Fruit fly (Drosophila melanogaster) whole organism, embryonic: ENCODE results near the gene RpS17.
A peak's percentile ranks its signal among the peaks of the same experiment; 100 is the strongest.

Experiments used
- Atf-2 ChIP-seq: fragments of 200-800 bp; sonication (Bioruptor generic); optimal IDR thresholded peaks from 2 replicates; lab custom pipeline; 2016; ENCODE audit warnings: missing biosample characterization, missing genetic modification characterization
- B-H2 ChIP-seq: fragments of 200-800 bp; sonication (Bioruptor generic); optimal IDR thresholded peaks from 2 replicates; lab custom pipeline; 2018; ENCODE audit warnings: missing biosample characterization, mild to moderate bottlenecking, missing genetic modification characterization
- BtbVII ChIP-seq: fragments of 200-800 bp; sonication (Bioruptor generic); optimal IDR thresholded peaks from 3 replicates; lab custom pipeline; 2017; ENCODE audit warnings: missing biosample characterization, mild to moderate bottlenecking, missing genetic modification characterization
- CG10274 ChIP-seq: fragments of 200-800 bp; sonication (Bioruptor generic); optimal IDR thresholded peaks from 3 replicates; lab custom pipeline; 2017; ENCODE audit warnings: missing biosample characterization, mild to moderate bottlenecking, missing genetic modification characterization
- CG10543 ChIP-seq: fragments of 200-800 bp; sonication (Bioruptor generic); optimal IDR thresholded peaks from 3 replicates; lab custom pipeline; 2017; ENCODE audit warnings: missing biosample characterization, mild to moderate bottlenecking, missing genetic modification characterization, moderate library complexity
- CG11398 ChIP-seq: fragments of 200-800 bp; sonication (Bioruptor generic); optimal IDR thresholded peaks from 2 replicates; lab custom pipeline; 2016; ENCODE audit warnings: missing biosample characterization, missing genetic modification characterization
- CG11504 ChIP-seq: fragments of 200-800 bp; sonication (Bioruptor generic); optimal IDR thresholded peaks from 3 replicates; lab custom pipeline; 2019; ENCODE audit warnings: missing biosample characterization, mild to moderate bottlenecking, missing genetic modification characterization, moderate library complexity
- CG12236 ChIP-seq: fragments of 200-800 bp; sonication (Bioruptor generic); optimal IDR thresholded peaks from 2 replicates; lab custom pipeline; 2016; ENCODE audit warnings: missing biosample characterization, missing genetic modification characterization
- CG14014 ChIP-seq: fragments of 200-800 bp; sonication (Bioruptor generic); IDR thresholded peaks from 2 replicates; pipeline ENCODE4 v1.3.6; 2022; ENCODE audit warnings: missing biosample characterization, missing genetic modification characterization
- CG16863 ChIP-seq: fragments of 200-800 bp; sonication (Bioruptor generic); optimal IDR thresholded peaks from 3 replicates; lab custom pipeline; 2016; ENCODE audit warnings: missing biosample characterization, missing genetic modification characterization
- CG18262 ChIP-seq: fragments of 200-800 bp; optimal IDR thresholded peaks from 3 replicates; lab custom pipeline; 2019; ENCODE audit warnings: missing biosample characterization, mild to moderate bottlenecking, missing genetic modification characterization, moderate library complexity
- CG2120 ChIP-seq: fragments of 200-800 bp; sonication (Bioruptor generic); optimal IDR thresholded peaks from 3 replicates; lab custom pipeline; 2016; ENCODE audit warnings: missing biosample characterization, missing genetic modification characterization
- CG2712 ChIP-seq: fragments of 200-800 bp; optimal IDR thresholded peaks from 3 replicates; lab custom pipeline; 2019; ENCODE audit warnings: missing biosample characterization, mild to moderate bottlenecking, missing genetic modification characterization, moderate library complexity
- CG30403 ChIP-seq: fragments of 200-800 bp; sonication (Bioruptor generic); optimal IDR thresholded peaks from 3 replicates; lab custom pipeline; 2016; ENCODE audit warnings: missing biosample characterization, missing genetic modification characterization
- CG31365 ChIP-seq: fragments of 200-800 bp; sonication (Bioruptor generic); optimal IDR thresholded peaks from 2 replicates; lab custom pipeline; 2018; ENCODE audit warnings: missing biosample characterization, mild to moderate bottlenecking, missing genetic modification characterization
- CG3407 ChIP-seq: fragments of 200-800 bp; sonication (Bioruptor generic); optimal IDR thresholded peaks from 2 replicates; lab custom pipeline; 2018; ENCODE audit warnings: missing biosample characterization, mild to moderate bottlenecking, missing genetic modification characterization
- CG34422 ChIP-seq: fragments of 200-800 bp; sonication (Bioruptor generic); IDR thresholded peaks from 3 replicates; pipeline ENCODE4 v1.3.6; 2022; ENCODE audit warnings: missing biosample characterization, missing genetic modification characterization
- CG3995 ChIP-seq: fragments of 200-800 bp; sonication (Bioruptor generic); optimal IDR thresholded peaks from 3 replicates; lab custom pipeline; 2016; ENCODE audit warnings: missing biosample characterization, missing genetic modification characterization
- CG4424 ChIP-seq: fragments of 200-800 bp; sonication (Bioruptor generic); optimal IDR thresholded peaks from 3 replicates; lab custom pipeline; 2016; ENCODE audit warnings: missing biosample characterization, missing genetic modification characterization
- CG6813 ChIP-seq: fragments of 200-800 bp; sonication (Bioruptor generic); optimal IDR thresholded peaks from 2 replicates; lab custom pipeline; 2017; ENCODE audit warnings: missing biosample characterization, missing genetic modification characterization, mild to moderate bottlenecking, moderate library complexity, missing genetic modification reagents
- CG9817 ChIP-seq: fragments of 200-800 bp; sonication (Bioruptor generic); optimal IDR thresholded peaks from 2 replicates; lab custom pipeline; 2018; ENCODE audit warnings: missing biosample characterization, mild to moderate bottlenecking, missing genetic modification characterization, moderate library complexity
- Eip74EF ChIP-seq, 2 experiments: fragments of 200-800 bp in 1 of 2; fragments of >200 bp in 1 of 2; sonication (Bioruptor generic) in 1 of 2; optimal IDR thresholded peaks; 2 replicates each; lab custom pipeline; 2017 to 2019; ENCODE audit warnings: missing biosample characterization in 2 of 2, missing genetic modification characterization in 2 of 2, mild to moderate bottlenecking in 1 of 2, moderate library complexity in 1 of 2
- HLHmδ ChIP-seq: fragments of 200-800 bp; sonication (Bioruptor generic); optimal IDR thresholded peaks from 2 replicates; lab custom pipeline; 2018; ENCODE audit warnings: missing biosample characterization, mild to moderate bottlenecking, missing genetic modification characterization, moderate library complexity
- Hr3 ChIP-seq: fragments of 200-800 bp; sonication (Bioruptor generic); optimal IDR thresholded peaks from 3 replicates; lab custom pipeline; 2016; ENCODE audit warnings: missing biosample characterization, missing genetic modification characterization
- Hr51 ChIP-seq, 2 experiments: fragments of 200-800 bp; sonication (Bioruptor generic); optimal IDR thresholded peaks; 2 replicates in 1 of 2; 3 replicates in 1 of 2; lab custom pipeline; 2016 to 2018; ENCODE audit warnings: missing biosample characterization in 2 of 2, missing genetic modification characterization in 2 of 2, mild to moderate bottlenecking in 1 of 2, moderate library complexity in 1 of 2
- Max ChIP-seq: fragments of 200-800 bp; sonication (Bioruptor generic); optimal IDR thresholded peaks from 2 replicates; lab custom pipeline; 2016; ENCODE audit warnings: missing biosample characterization, mild to moderate bottlenecking, missing genetic modification characterization
- Med ChIP-seq: fragments of 200-800 bp; sonication (Bioruptor generic); peaks from one replicate; lab custom pipeline; 2016; ENCODE audit warnings: missing biosample characterization, missing genetic modification characterization, mild to moderate bottlenecking, inconsistent platforms, moderate library complexity
- Tbp ChIP-seq: fragments of >200 bp; optimal IDR thresholded peaks from 2 replicates; lab custom pipeline; 2018; ENCODE audit warnings: missing biosample characterization, missing genetic modification characterization
- YL-1 ChIP-seq: fragments of 200-800 bp; sonication (Bioruptor generic); optimal IDR thresholded peaks from 3 replicates; lab custom pipeline; 2017; ENCODE audit warnings: missing biosample characterization, mild to moderate bottlenecking, missing genetic modification characterization
- al ChIP-seq: fragments of 200-800 bp; sonication (Bioruptor generic); IDR thresholded peaks from 2 replicates; pipeline ENCODE4 v1.3.6; 2022; ENCODE audit warnings: missing biosample characterization, missing genetic modification characterization
- cas ChIP-seq: fragments of 200-800 bp; sonication (Bioruptor generic); IDR thresholded peaks from 2 replicates; pipeline ENCODE4 v1.3.6; 2022; ENCODE audit warnings: missing biosample characterization, missing genetic modification characterization
- chm ChIP-seq: fragments of 200-800 bp; sonication (Bioruptor generic); IDR thresholded peaks from 2 replicates; pipeline ENCODE4 v1.3.6; 2022; ENCODE audit warnings: missing biosample characterization, missing genetic modification characterization
- corto ChIP-seq: fragments of 200-800 bp; sonication (Bioruptor generic); optimal IDR thresholded peaks from 2 replicates; lab custom pipeline; 2016; ENCODE audit warnings: missing biosample characterization, mild to moderate bottlenecking, missing genetic modification characterization, moderate library complexity
- dysf ChIP-seq: fragments of 200-800 bp; sonication (Bioruptor generic); IDR thresholded peaks from 3 replicates; pipeline ENCODE4 v1.3.6; 2022; ENCODE audit warnings: missing biosample characterization, missing genetic modification characterization
- en ChIP-seq: fragments of 200-800 bp; sonication (Bioruptor generic); optimal IDR thresholded peaks from 2 replicates; lab custom pipeline; 2016; ENCODE audit warnings: missing biosample characterization, missing genetic modification characterization
- ewg ChIP-seq: fragments of 200-800 bp; sonication (Bioruptor generic); optimal IDR thresholded peaks from 3 replicates; lab custom pipeline; 2017; ENCODE audit warnings: mild to moderate bottlenecking, missing biosample characterization, missing genetic modification reagents, missing genetic modification characterization
- fru ChIP-seq: fragments of >200 bp; optimal IDR thresholded peaks from 2 replicates; lab custom pipeline; 2017
- gcm ChIP-seq: fragments of 200-800 bp; sonication (Bioruptor generic); optimal IDR thresholded peaks from 2 replicates; lab custom pipeline; 2019; ENCODE audit warnings: missing biosample characterization, mild to moderate bottlenecking, missing genetic modification characterization, moderate library complexity
- grn ChIP-seq: fragments of 200-800 bp; sonication (Bioruptor generic); optimal IDR thresholded peaks from 3 replicates; lab custom pipeline; 2017; ENCODE audit warnings: missing biosample characterization, missing genetic modification characterization
- ind ChIP-seq: fragments of 200-800 bp; sonication (Bioruptor generic); optimal IDR thresholded peaks from 3 replicates; lab custom pipeline; 2016; ENCODE audit warnings: missing biosample characterization, missing genetic modification characterization
- nau ChIP-seq: fragments of 200-800 bp; sonication (Bioruptor generic); optimal IDR thresholded peaks from 3 replicates; lab custom pipeline; 2017; ENCODE audit warnings: missing biosample characterization, mild to moderate bottlenecking, missing genetic modification characterization, missing genetic modification reagents
- otp ChIP-seq: fragments of 200-800 bp; sonication (Bioruptor generic); IDR thresholded peaks from 3 replicates; pipeline ENCODE4, ENCODE4 v1.3.6; 2022; ENCODE audit warnings: missing biosample characterization, missing genetic modification characterization
- p53 ChIP-seq: fragments of 200-800 bp; sonication (Bioruptor generic); optimal IDR thresholded peaks from 2 replicates; lab custom pipeline; 2016; ENCODE audit warnings: missing biosample characterization, missing genetic modification characterization
- pan ChIP-seq, 4 experiments: fragments of >200 bp in 3 of 4; fragments of 200-800 bp in 1 of 4; sonication (Bioruptor generic) in 1 of 4; optimal IDR thresholded peaks in 3 of 4; IDR thresholded peaks in 1 of 4; 2 replicates each; pipeline versions ENCODE4 v1.3.6 to Lab custom; 2017 to 2022; ENCODE audit warnings: missing biosample characterization in 2 of 4, missing genetic modification characterization in 2 of 4, mixed read lengths in 1 of 4
- pzg ChIP-seq: fragments of 200-800 bp; sonication (Bioruptor generic); optimal IDR thresholded peaks from 3 replicates; lab custom pipeline; 2018; ENCODE audit warnings: missing biosample characterization, mild to moderate bottlenecking, missing genetic modification characterization, moderate library complexity
- scrt ChIP-seq: fragments of 200-800 bp; sonication (Bioruptor generic); optimal IDR thresholded peaks from 2 replicates; lab custom pipeline; 2018; ENCODE audit warnings: missing biosample characterization, mild to moderate bottlenecking, missing genetic modification characterization, moderate library complexity
- tio ChIP-seq: fragments of 200-800 bp; sonication (Bioruptor generic); optimal IDR thresholded peaks from 2 replicates; lab custom pipeline; 2017; ENCODE audit warnings: missing biosample characterization, missing genetic modification characterization, inconsistent platforms
- trh ChIP-seq: fragments of 200-800 bp; sonication (Bioruptor generic); optimal IDR thresholded peaks from 2 replicates; lab custom pipeline; 2016; ENCODE audit warnings: missing biosample characterization, missing genetic modification characterization
- unpg ChIP-seq: fragments of 200-800 bp; sonication (Bioruptor generic); optimal IDR thresholded peaks from 3 replicates; lab custom pipeline; 2018; ENCODE audit warnings: missing biosample characterization, mild to moderate bottlenecking, missing genetic modification characterization, moderate library complexity

RpS17 gene

DNA sequence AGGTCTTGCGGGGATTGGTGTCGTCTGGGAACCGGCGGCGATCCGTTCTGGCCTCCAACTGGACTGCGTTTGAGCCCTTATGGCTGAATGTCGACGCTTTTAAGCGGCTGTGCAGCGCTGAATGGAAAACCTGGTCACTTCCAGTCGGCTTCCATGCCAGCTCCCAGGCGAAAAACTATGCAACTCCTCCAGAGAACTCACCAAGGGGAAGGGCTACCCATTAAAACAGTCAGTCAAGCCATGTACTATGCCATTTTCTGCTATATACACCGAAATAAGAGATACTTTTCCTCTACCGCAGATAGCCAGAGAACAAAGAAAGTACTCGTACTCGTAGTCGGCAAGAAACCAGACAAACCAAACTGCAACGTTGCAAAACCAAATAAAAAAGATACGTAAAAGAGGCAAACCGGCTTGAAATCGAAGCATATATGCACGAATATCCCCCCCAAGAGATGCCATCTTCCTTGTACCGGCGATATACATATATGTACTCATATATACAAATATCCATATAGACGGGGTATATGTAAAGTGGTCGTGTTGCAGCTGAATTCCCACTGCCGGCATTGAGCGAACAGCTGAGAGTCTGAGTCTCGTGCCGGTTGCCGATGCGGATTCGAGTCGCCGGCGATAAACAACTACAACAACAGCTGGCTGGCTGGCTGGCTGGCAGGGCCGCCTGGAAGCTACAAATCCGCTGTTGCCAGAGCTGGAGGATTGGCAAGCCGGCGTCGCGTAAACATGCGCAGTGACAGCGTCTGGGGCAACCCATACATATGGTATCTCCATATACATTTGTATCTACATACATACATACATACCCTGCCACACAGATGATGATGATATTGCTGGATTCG lies 49.9 kb downstream of the RpS17 start, which contains the start of gene Hsp67Ba:
Hsp67Ba (minus strand) TSS at position 51 of the 860 bp plus-strand sequence.
- TF ChIP-seq CG34422 (peak; percentile 60; the same call in 1 of the 3 replicates), Tbp (no peak), CG18262 (tag; lab: Kevin White, UChicago) (no peak), CG3407 (GFP tag; lab: Kevin White, UChicago) (no peak), BtbVII (GFP tag; lab: Kevin White, UChicago) (no peak), dysf (GFP tag; lab: Robert Waterston, UW) (no peak), en (GFP tag; lab: Kevin White, UChicago) (no peak), CG16863 (GFP tag; lab: Kevin White, UChicago) (no peak), unpg (GFP tag; lab: Kevin White, UChicago) (no peak), CG2712 (no peak), CG12236 (GFP tag; lab: Kevin White, UChicago) (no peak), Med (peak; percentile 50), CG10274 (GFP tag; lab: Kevin White, UChicago) (no peak), ind (GFP tag; lab: Kevin White, UChicago) (no peak), scrt (GFP tag; lab: Kevin White, UChicago) (no peak), B-H2 (GFP tag; lab: Kevin White, UChicago) (peak; percentile 24), nau (GFP tag; lab: Kevin White, UChicago) (no peak), CG2120 (GFP tag; lab: Kevin White, UChicago) (no peak), ewg (GFP tag; lab: Kevin White, UChicago) (peak; percentile 56), pzg (GFP tag; lab: Kevin White, UChicago) (no peak), p53 (GFP tag; lab: Kevin White, UChicago) (no peak), corto (GFP tag; lab: Kevin White, UChicago) (peak; percentile 47), CG10543 (GFP tag; lab: Kevin White, UChicago) (peak; percentile 17), CG30403 (GFP tag; lab: Kevin White, UChicago) (no peak), HLHmδ (no peak), Eip74EF (GFP tag; optimal IDR thresholded peaks at IDR 0.05; lab: Kevin White, UChicago) (no peak), cas (GFP tag; lab: Robert Waterston, UW) (no peak), Atf-2 (GFP tag; lab: Kevin White, UChicago) (no peak), CG14014 (GFP tag; lab: Robert Waterston, UW) (no peak), otp (GFP tag; lab: Robert Waterston, UW) (no peak), CG3995 (no peak), Hr3 (no peak), trh (GFP tag; lab: Kevin White, UChicago) (no peak), grn (GFP tag; lab: Kevin White, UChicago) (no peak), fru (lab: Kevin White, UChicago) (no peak), al (GFP tag; lab: Robert Waterston, UW) (no peak), tio (GFP tag; lab: Kevin White, UChicago) (no peak), chm (GFP tag; lab: Robert Waterston, UW) (no peak), YL-1 (GFP tag; lab: Kevin White, UChicago) (no peak), CG11504 (tag; lab: Kevin White, UChicago) (no peak), gcm (GFP tag; lab: Kevin White, UChicago) (no peak), CG6813 (GFP tag; lab: Kevin White, UChicago) (no peak), Max (GFP tag; lab: Kevin White, UChicago) (no peak), Hr51 (GFP tag; optimal IDR thresholded peaks at IDR 0.05; lab: Kevin White, UChicago) (no peak), pan (optimal IDR thresholded peaks at IDR 0.05; lab: Kevin White, UChicago) (no peak), pan (GFP tag; optimal IDR thresholded peaks at IDR 0.05 in 1 of 2, IDR thresholded peaks at IDR 0.05 in 1 of 2) (no peak), CG31365 (no peak), CG11398 (GFP tag; lab: Kevin White, UChicago) (no peak), CG4424 (no peak), CG9817 (no peak)
